Fruit fly (Drosophila melanogaster) whole organism: Measurements from ENCODE around the gene CG12560.

Experiments used
- CG8478 ChIP-seq: fragments of >200 bp; optimal IDR thresholded peaks from 2 replicates; lab custom pipeline; 2018; ENCODE audit warnings: inconsistent platforms
- Dll ChIP-seq: fragments of >200 bp; optimal IDR thresholded peaks from 2 replicates; lab custom pipeline; 2017
- EcR ChIP-seq, 2 experiments: fragments of >200 bp; optimal IDR thresholded peaks; 2 replicates each; lab custom pipeline; 2017; ENCODE audit warnings: missing biosample characterization in 2 of 2, missing genetic modification characterization in 2 of 2, missing genetic modification reagents in 2 of 2
- pan ChIP-seq: fragments of >200 bp; optimal IDR thresholded peaks from 2 replicates; lab custom pipeline; 2017
- usp ChIP-seq: fragments of >200 bp; optimal IDR thresholded peaks from 2 replicates; lab custom pipeline; 2017; ENCODE audit warnings: missing biosample characterization, missing genetic modification characterization, mixed read lengths

- TF ChIP-seq CG8478 (lab: Kevin White, UChicago) = no peak
- no peak for TF ChIP-seq EcR (GFP tag; optimal IDR thresholded peaks at IDR 0.05; lab: Kevin White, UChicago)
- no peak for TF ChIP-seq pan (lab: Kevin White, UChicago)
- TF ChIP-seq usp = no peak
- TF ChIP-seq Dll (lab: Kevin White, UChicago) = no peak
These were observed 39.9 kb downstream of the CG12560 start for dm6 chr2L:7969329-7969728.
